Worm (Caenorhabditis elegans): Measurements from ENCODE around the gene T11B7.1.

DNA sequence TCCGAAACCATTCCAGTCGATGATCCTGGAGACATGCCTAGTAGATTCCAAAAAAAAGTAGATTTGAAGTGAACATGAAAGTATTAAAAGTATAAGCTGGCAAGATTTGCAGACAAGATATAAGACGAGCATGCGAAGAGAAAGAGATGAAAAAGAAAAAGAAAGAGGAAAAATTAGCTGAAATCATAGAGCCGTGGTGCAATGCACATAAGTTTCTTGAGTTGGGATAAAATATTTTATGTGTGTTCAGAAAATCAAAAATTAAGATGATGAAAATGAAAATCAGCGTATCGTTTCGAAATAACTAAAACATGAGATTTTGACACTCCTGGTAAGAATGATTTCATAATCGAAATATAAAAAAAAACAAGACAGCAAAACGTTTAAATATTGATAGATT is 3.9 kb downstream of the T11B7.1 start, which contains the start of gene T11B7.2:
- TF ChIP-seq ama-1 (optimal IDR thresholded peaks at IDR 0.05) (no peak), aly-1 (tag; optimal IDR thresholded peaks at IDR 0.05) (no peak)

Data from whole organism, early embryonic.